Worm (Caenorhabditis elegans): ENCODE results near the gene hbl-1.

hbl-1 gene

ce11 chrX:5839143-5839542 lies 17.2 kb downstream of the hbl-1 start:
- no peak for TF ChIP-seq unc-62 (GFP tag; optimal IDR thresholded peaks at IDR 0.05)

- TF ChIP-seq unc-62 (GFP tag; optimal IDR thresholded peaks at IDR 0.05), result no peak
Measured at ce11 chrX:5839643-5840042, 17.7 kb downstream of the hbl-1 start, which contains the start of gene dct-11. Gene dct-11 (minus strand): TSS chrX:5839778.

- TF ChIP-seq unc-62 (GFP tag; optimal IDR thresholded peaks at IDR 0.05), result peak; percentile 56
Measured at ce11 chrX:5841060-5841642, 19.2 kb downstream of the hbl-1 start, which contains the start of gene puf-9. Gene puf-9 (plus strand): TSS chrX:5841592.

- TF ChIP-seq unc-62 (GFP tag; optimal IDR thresholded peaks at IDR 0.05), result no peak
Measured at ce11 chrX:5847268-5847667, 25.3 kb downstream of the hbl-1 start.

ce11 chrX:5848703-5849102 lies 26.8 kb downstream of the hbl-1 start, which contains the start of gene atat-2:
Gene atat-2 (plus strand): TSS chrX:5849100.
- TF ChIP-seq unc-62 (GFP tag; optimal IDR thresholded peaks at IDR 0.05), result no peak

ce11 chrX:5850472-5850871 lies 28.5 kb downstream of the hbl-1 start:
- TF ChIP-seq unc-62 (GFP tag; optimal IDR thresholded peaks at IDR 0.05), result no peak

- TF ChIP-seq unc-62 (GFP tag; optimal IDR thresholded peaks at IDR 0.05), result no peak
Measured at ce11 chrX:5852113-5852512, 30.2 kb downstream of the hbl-1 start.

- no peak for TF ChIP-seq unc-62 (GFP tag; optimal IDR thresholded peaks at IDR 0.05)
Measured at ce11 chrX:5854163-5854451, 32.2 kb downstream of the hbl-1 start, which contains the start of gene hog-1. Gene hog-1 (minus strand): TSS chrX:5854263.

ce11 chrX:5854452-5855234 lies 32.7 kb downstream of the hbl-1 start:
- no peak for TF ChIP-seq unc-62 (GFP tag; optimal IDR thresholded peaks at IDR 0.05)

- TF ChIP-seq unc-62 (GFP tag; optimal IDR thresholded peaks at IDR 0.05), result no peak
Measured at ce11 chrX:5859161-5859560, 37.2 kb downstream of the hbl-1 start.

ce11 chrX:5862408-5862807 lies 40.5 kb downstream of the hbl-1 start, which contains the start of gene ctbp-1:
Gene ctbp-1 (plus strand): TSS chrX:5862708.
- TF ChIP-seq unc-62 (GFP tag; optimal IDR thresholded peaks at IDR 0.05), result no peak

ce11 chrX:5868030-5868429 lies 46.1 kb downstream of the hbl-1 start:
- TF ChIP-seq unc-62 (GFP tag; optimal IDR thresholded peaks at IDR 0.05), result no peak

- TF ChIP-seq unc-62 (GFP tag; optimal IDR thresholded peaks at IDR 0.05), result no peak
Measured at ce11 chrX:5869603-5870002, 47.7 kb downstream of the hbl-1 start.

ce11 chrX:5872153-5872552 lies 50.2 kb downstream of the hbl-1 start:
- no peak for TF ChIP-seq unc-62 (GFP tag; optimal IDR thresholded peaks at IDR 0.05)

ce11 chrX:5875567-5875966 lies 53.6 kb downstream of the hbl-1 start, which contains the start of gene F49E10.4:
Gene F49E10.4 (plus strand): TSS chrX:5875867.
- TF ChIP-seq unc-62 (GFP tag; optimal IDR thresholded peaks at IDR 0.05), result no peak

ce11 chrX:5877039-5877438 lies 55.1 kb downstream of the hbl-1 start:
- TF ChIP-seq unc-62 (GFP tag; optimal IDR thresholded peaks at IDR 0.05), result no peak
